Worm (Caenorhabditis elegans) whole organism, late embryonic: ENCODE measurements around the gene msp-78.

ENCODE experiments used
- C08G9.2 ChIP-seq: sonication (generic microtip); optimal IDR thresholded peaks from 2 replicates; lab custom pipeline; 2016; ENCODE audit warnings: mild to moderate bottlenecking, missing genetic modification characterization, moderate library complexity, missing compliant biosample characterization
- F13H6.1 ChIP-seq: sonication (generic microtip); optimal IDR thresholded peaks from 2 replicates; lab custom pipeline; 2016; ENCODE audit warnings: missing genetic modification characterization, missing compliant biosample characterization
- K02D7.2 ChIP-seq: sonication (generic microtip); optimal IDR thresholded peaks from 2 replicates; lab custom pipeline; 2017; ENCODE audit warnings: mild to moderate bottlenecking, missing genetic modification characterization, missing compliant biosample characterization
- ahr-1 ChIP-seq: sonication (generic microtip); optimal IDR thresholded peaks from 2 replicates; lab custom pipeline; 2016; ENCODE audit warnings: missing genetic modification characterization, missing compliant biosample characterization
- ama-1 ChIP-seq: fragments of 150-350 bp; optimal IDR thresholded peaks from 2 replicates; lab custom pipeline; 2014
- ceh-2 ChIP-seq: sonication (generic microtip); optimal IDR thresholded peaks from 2 replicates; lab custom pipeline; 2016; ENCODE audit warnings: missing genotype, missing genetic modification characterization, missing compliant biosample characterization
- ceh-22 ChIP-seq: sonication (generic microtip); optimal IDR thresholded peaks from 2 replicates; lab custom pipeline; 2017; ENCODE audit warnings: missing biosample characterization, missing genetic modification characterization
- ceh-24 ChIP-seq: sonication (generic microtip); optimal IDR thresholded peaks from 2 replicates; lab custom pipeline; 2016; ENCODE audit warnings: mild to moderate bottlenecking, missing genetic modification characterization, missing compliant biosample characterization
- ceh-31 ChIP-seq: sonication (generic microtip); optimal IDR thresholded peaks from 2 replicates; lab custom pipeline; 2016; ENCODE audit warnings: missing genetic modification characterization, missing compliant biosample characterization
- ceh-34 ChIP-seq: sonication (generic microtip); optimal IDR thresholded peaks from 2 replicates; lab custom pipeline; 2016; ENCODE audit warnings: mild to moderate bottlenecking, missing genetic modification characterization, missing compliant biosample characterization
- dmd-4 ChIP-seq: sonication (generic microtip); optimal IDR thresholded peaks from 2 replicates; lab custom pipeline; 2016; ENCODE audit warnings: borderline replicate concordance, missing genetic modification characterization, missing compliant biosample characterization
- elt-2 ChIP-seq: sonication (generic microtip); optimal IDR thresholded peaks from 2 replicates; lab custom pipeline; 2016; ENCODE audit warnings: missing genetic modification reagents, missing genetic modification characterization, missing compliant biosample characterization
- elt-4 ChIP-seq: sonication (generic microtip); optimal IDR thresholded peaks from 2 replicates; lab custom pipeline; 2016; ENCODE audit warnings: missing genetic modification characterization, missing compliant biosample characterization
- ets-4 ChIP-seq: sonication (generic microtip); optimal IDR thresholded peaks from 2 replicates; lab custom pipeline; 2016; ENCODE audit warnings: missing genetic modification characterization, missing compliant biosample characterization
- eyg-1 ChIP-seq: sonication (generic microtip); optimal IDR thresholded peaks from 2 replicates; lab custom pipeline; 2016; ENCODE audit warnings: missing genotype, missing genetic modification characterization, missing compliant biosample characterization
- fax-1 ChIP-seq: sonication (generic microtip); optimal IDR thresholded peaks from 2 replicates; lab custom pipeline; 2016; ENCODE audit warnings: missing genotype, missing genetic modification characterization, missing compliant biosample characterization
- fkh-10 ChIP-seq: fragments of 150-350 bp; optimal IDR thresholded peaks from 2 replicates; lab custom pipeline; 2014; ENCODE audit warnings: missing biosample characterization, missing genetic modification reagents, missing genetic modification characterization
- fkh-6 ChIP-seq: sonication (generic microtip); optimal IDR thresholded peaks from 2 replicates; lab custom pipeline; 2016; ENCODE audit warnings: missing genetic modification characterization, missing compliant biosample characterization
- hlh-13 ChIP-seq: fragments of 200-800 bp; sonication (Bioruptor generic); optimal IDR thresholded peaks from 2 replicates; lab custom pipeline; 2018; ENCODE audit warnings: mild to moderate bottlenecking, missing genetic modification characterization, missing compliant biosample characterization
- lim-6 ChIP-seq: sonication (generic microtip); optimal IDR thresholded peaks from 2 replicates; lab custom pipeline; 2016; ENCODE audit warnings: missing genetic modification characterization, missing compliant biosample characterization
- lin-11 ChIP-seq: fragments of 200-800 bp; sonication (Bioruptor generic); optimal IDR thresholded peaks from 2 replicates; lab custom pipeline; 2018; ENCODE audit warnings: mild to moderate bottlenecking, missing genetic modification characterization, missing compliant biosample characterization
- madf-2 ChIP-seq: sonication (generic microtip); optimal IDR thresholded peaks from 2 replicates; lab custom pipeline; 2017; ENCODE audit warnings: missing genetic modification characterization, missing compliant biosample characterization
- nhr-11 ChIP-seq: fragments of 150-350 bp; optimal IDR thresholded peaks from 2 replicates; lab custom pipeline; 2014; ENCODE audit warnings: missing biosample characterization, missing genetic modification characterization
- odd-2 ChIP-seq: sonication (generic microtip); optimal IDR thresholded peaks from 2 replicates; lab custom pipeline; 2017; ENCODE audit warnings: antibody characterized with exemption, mild to moderate bottlenecking, missing genetic modification characterization, missing compliant biosample characterization
- pag-3 ChIP-seq: sonication (generic microtip); optimal IDR thresholded peaks from 2 replicates; lab custom pipeline; 2016; ENCODE audit warnings: missing compliant biosample characterization, missing genetic modification characterization, borderline replicate concordance
- pha-2 ChIP-seq: sonication (generic microtip); optimal IDR thresholded peaks from 2 replicates; lab custom pipeline; 2017; ENCODE audit warnings: mild to moderate bottlenecking, missing genetic modification characterization, missing compliant biosample characterization
- pros-1 ChIP-seq: fragments of 150-350 bp; optimal IDR thresholded peaks from 2 replicates; lab custom pipeline; 2014; ENCODE audit warnings: missing biosample characterization, missing genetic modification reagents, missing genetic modification characterization
- ref-2 ChIP-seq: sonication (generic microtip); optimal IDR thresholded peaks from 2 replicates; lab custom pipeline; 2016; ENCODE audit warnings: missing genetic modification characterization, missing compliant biosample characterization
- rnt-1 ChIP-seq: sonication (generic microtip); optimal IDR thresholded peaks from 2 replicates; lab custom pipeline; 2016; ENCODE audit warnings: missing genetic modification characterization, missing compliant biosample characterization
- sox-2 ChIP-seq: fragments of 200-800 bp; sonication (Bioruptor generic); IDR thresholded peaks from 2 replicates; pipeline ENCODE4 v1.3.6; 2022; ENCODE audit warnings: missing genetic modification reagents, missing genetic modification characterization, missing compliant biosample characterization
- syd-9 ChIP-seq: sonication (generic microtip); optimal IDR thresholded peaks from 2 replicates; lab custom pipeline; 2016; ENCODE audit warnings: mild to moderate bottlenecking, missing genetic modification characterization, moderate library complexity, missing compliant biosample characterization
- tbx-2 ChIP-seq: sonication (generic microtip); optimal IDR thresholded peaks from 2 replicates; lab custom pipeline; 2016; ENCODE audit warnings: missing genetic modification characterization, missing compliant biosample characterization
- tbx-7 ChIP-seq: sonication (generic microtip); optimal IDR thresholded peaks from 2 replicates; lab custom pipeline; 2016; ENCODE audit warnings: missing genotype, missing genetic modification characterization, missing compliant biosample characterization
- unc-42 ChIP-seq: sonication (generic microtip); optimal IDR thresholded peaks from 2 replicates; lab custom pipeline; 2016; ENCODE audit warnings: missing genotype, missing genetic modification characterization, missing compliant biosample characterization
- unc-55 ChIP-seq: sonication (generic microtip); optimal IDR thresholded peaks from 2 replicates; lab custom pipeline; 2017; ENCODE audit warnings: missing biosample characterization, missing genetic modification reagents, missing genetic modification characterization
- unc-86 ChIP-seq: sonication (generic microtip); optimal IDR thresholded peaks from 2 replicates; lab custom pipeline; 2016; ENCODE audit warnings: missing genetic modification characterization, missing compliant biosample characterization
- ztf-16 ChIP-seq: sonication (generic microtip); optimal IDR thresholded peaks from 2 replicates; lab custom pipeline; 2017; ENCODE audit warnings: missing genetic modification characterization, missing compliant biosample characterization

The msp-78 gene

DNA sequence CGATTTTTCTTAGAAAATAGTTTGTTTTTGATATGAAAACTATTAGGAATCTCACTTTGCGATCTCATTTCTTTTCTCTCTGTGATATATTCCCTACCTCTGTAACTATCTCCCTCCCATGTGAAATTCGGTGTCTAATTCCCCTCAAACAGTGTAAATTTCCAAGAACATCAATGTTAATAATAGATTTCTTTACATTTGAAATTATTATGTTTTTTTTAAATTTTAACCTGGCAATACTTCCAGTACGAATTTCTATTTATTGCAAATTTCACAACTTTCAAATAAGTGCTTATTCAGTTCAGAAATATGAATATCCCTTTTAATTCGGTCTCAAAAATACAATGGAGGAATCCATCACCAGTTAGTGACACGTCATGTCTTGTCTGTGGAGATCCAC is 41.5 kb upstream of the msp-78 start, which contains the start of gene nhr-100:
Gene nhr-100, plus strand, starts transcription at position 301 of the 400 bp plus-strand sequence.
- TF ChIP-seq pag-3 (tag; lab: Kevin White, UChicago) (no peak), F13H6.1 (tag; lab: Kevin White, UChicago) (no peak), lim-6 (no peak), pros-1 (tag; lab: Kevin White, UChicago) (no peak), fkh-6 (tag; lab: Kevin White, UChicago) (no peak), lin-11 (tag; lab: Kevin White, UChicago) (no peak), ceh-31 (tag; lab: Kevin White, UChicago) (no peak), ahr-1 (no peak), ceh-24 (no peak), fax-1 (tag; lab: Kevin White, UChicago) (no peak), hlh-13 (GFP tag; lab: Kevin White, UChicago) (no peak), ztf-16 (tag; lab: Kevin White, UChicago) (no peak), sox-2 (no peak), dmd-4 (tag; lab: Kevin White, UChicago) (no peak), ceh-2 (tag; lab: Kevin White, UChicago) (no peak), unc-55 (GFP tag; lab: Kevin White, UChicago) (no peak), rnt-1 (tag; lab: Kevin White, UChicago) (no peak), ceh-22 (no peak)

ce11 chrIV:9733904-9734303 is 35.9 kb upstream of the msp-78 start:
- TF ChIP-seq ref-2 (tag; lab: Kevin White, UChicago) (no peak), ets-4 (tag; lab: Kevin White, UChicago) (no peak), ceh-22 (no peak), K02D7.2 (tag; lab: Kevin White, UChicago) (no peak), unc-55 (GFP tag; lab: Kevin White, UChicago) (no peak), odd-2 (tag; lab: Kevin White, UChicago) (no peak), C08G9.2 (no peak), pros-1 (tag; lab: Kevin White, UChicago) (no peak), hlh-13 (GFP tag; lab: Kevin White, UChicago) (no peak), ceh-2 (tag; lab: Kevin White, UChicago) (no peak), ceh-24 (no peak)

- TF ChIP-seq madf-2 (tag; lab: Kevin White, UChicago) (no peak), ama-1 (no peak), tbx-7 (no peak), K02D7.2 (tag; lab: Kevin White, UChicago) (no peak), eyg-1 (tag; lab: Kevin White, UChicago) (no peak), pha-2 (tag; lab: Kevin White, UChicago) (no peak), ceh-34 (tag; lab: Kevin White, UChicago) (no peak), nhr-11 (tag; lab: Kevin White, UChicago) (no peak), lim-6 (no peak), odd-2 (tag; lab: Kevin White, UChicago) (no peak), unc-55 (GFP tag; lab: Kevin White, UChicago) (no peak), C08G9.2 (no peak), tbx-2 (tag; lab: Kevin White, UChicago) (no peak), fkh-10 (GFP tag; lab: Kevin White, UChicago) (no peak), unc-86 (tag; lab: Kevin White, UChicago) (no peak), unc-42 (tag; lab: Kevin White, UChicago) (no peak), syd-9 (tag; lab: Kevin White, UChicago) (no peak), fkh-6 (tag; lab: Kevin White, UChicago) (no peak), elt-4 (tag; lab: Kevin White, UChicago) (no peak), F13H6.1 (tag; lab: Kevin White, UChicago) (no peak)
Observed at ce11 chrIV:9734861-9735260, 35.0 kb upstream of the msp-78 start.

ce11 chrIV:9735750-9736149 is 34.1 kb upstream of the msp-78 start:
- TF ChIP-seq elt-2 (tag; lab: Kevin White, UChicago) = peak; percentile 64
- no peak for TF ChIP-seq ceh-31 (tag; lab: Kevin White, UChicago)
- no peak for TF ChIP-seq eyg-1 (tag; lab: Kevin White, UChicago)
- TF ChIP-seq ceh-24 = no peak
